Worm (Caenorhabditis elegans): ENCODE results near the gene F29A7.4.

Gene F29A7.4

DNA sequence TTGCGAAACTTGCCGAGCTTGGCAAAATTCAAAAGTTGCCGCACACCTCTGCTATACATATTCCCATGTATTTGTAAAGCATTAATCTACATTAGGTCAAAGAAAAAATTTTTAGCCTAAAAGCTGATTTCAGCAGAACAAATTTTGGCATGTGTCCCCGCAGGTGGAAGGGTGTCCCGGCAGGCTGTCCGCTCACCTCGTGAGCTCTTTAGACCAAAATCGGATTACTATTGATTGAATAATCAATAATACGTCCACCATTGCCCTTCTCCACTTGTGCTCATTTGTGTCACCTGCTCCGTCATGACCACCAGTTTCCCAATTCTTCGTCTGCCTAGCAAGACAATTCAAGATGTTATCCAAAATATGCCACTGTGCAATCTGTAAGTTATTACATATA, 8.7 kb downstream of the F29A7.4 start, which contains the start of gene fbxb-107:
fbxb-107 (plus strand) TSS at position 297 of the 400 bp plus-strand sequence.
- TF ChIP-seq dao-5 (tag; optimal IDR thresholded peaks at IDR 0.05): no peak
- TF ChIP-seq W03F9.2 (tag; optimal IDR thresholded peaks at IDR 0.05): no peak
- TF ChIP-seq him-1 (tag; optimal IDR thresholded peaks at IDR 0.05): no peak

DNA sequence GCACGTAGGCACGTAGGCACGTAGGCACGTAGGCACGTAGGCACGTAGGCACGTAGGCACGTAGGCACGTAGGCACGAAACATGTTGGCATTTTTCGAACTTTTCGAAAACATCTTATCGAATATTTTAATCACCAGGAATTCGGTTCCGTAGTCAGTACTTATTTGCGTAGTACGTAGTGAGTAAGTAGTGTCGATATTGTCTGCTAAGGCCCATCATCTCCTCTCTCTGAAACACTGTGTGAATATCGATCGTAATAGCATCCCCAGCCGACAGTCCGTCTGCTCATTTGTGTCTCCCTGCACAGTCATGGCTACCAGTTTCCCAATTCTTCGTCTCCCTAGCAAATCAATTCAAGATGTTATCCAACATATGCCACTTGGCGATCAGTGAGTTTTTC, 12.3 kb downstream of the F29A7.4 start, which contains the start of gene fbxb-106:
fbxb-106 (plus strand) TSS at position 301 of the 400 bp plus-strand sequence.
- TF ChIP-seq dao-5 (tag; optimal IDR thresholded peaks at IDR 0.05): no peak

DNA sequence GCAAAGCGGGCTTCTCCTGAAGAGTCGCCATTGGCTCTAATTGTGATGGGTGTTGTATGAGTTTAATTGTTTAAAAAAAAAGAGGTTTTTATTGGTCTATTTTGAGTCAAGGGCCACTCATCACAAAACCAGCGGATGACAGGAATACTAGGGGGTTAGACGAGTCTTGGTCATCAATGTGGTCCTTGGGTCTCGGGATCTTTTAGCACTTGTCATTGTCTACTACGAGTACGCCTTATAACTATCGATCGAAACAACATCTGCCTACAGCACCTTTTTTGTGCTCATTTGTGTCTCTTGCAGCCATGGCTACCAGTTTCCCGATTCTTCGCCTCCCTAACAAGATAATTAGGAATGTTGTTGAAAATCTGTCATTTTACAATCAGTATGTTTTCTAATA, 14.9 kb downstream of the F29A7.4 start, which contains the start of gene fbxb-108:
fbxb-108 (plus strand) TSS at position 301 of the 400 bp plus-strand sequence.
- no peak for TF ChIP-seq dao-5 (tag; optimal IDR thresholded peaks at IDR 0.05)
- TF ChIP-seq W03F9.2 (tag; optimal IDR thresholded peaks at IDR 0.05): no peak
- no peak for TF ChIP-seq him-1 (tag; optimal IDR thresholded peaks at IDR 0.05)

ce11 chrII:2766331-2766730, 16.5 kb downstream of the F29A7.4 start, which contains the start of gene F08D12.15:
F08D12.15 (plus strand) TSS chrII:2766631.
- TF ChIP-seq W03F9.2 (tag; optimal IDR thresholded peaks at IDR 0.05) (no peak), dao-5 (tag; optimal IDR thresholded peaks at IDR 0.05) (no peak), him-1 (tag; optimal IDR thresholded peaks at IDR 0.05) (no peak)

- TF ChIP-seq W03F9.2 (tag; optimal IDR thresholded peaks at IDR 0.05): no peak
- TF ChIP-seq him-1 (tag; optimal IDR thresholded peaks at IDR 0.05): no peak
- no peak for TF ChIP-seq dao-5 (tag; optimal IDR thresholded peaks at IDR 0.05)
These were observed 19.2 kb downstream of the F29A7.4 start, which contains the start of gene F08D12.7 for ce11 chrII:2769021-2769420. F08D12.7 (minus strand) TSS chrII:2769121.

ce11 chrII:2770788-2771187, 21.0 kb downstream of the F29A7.4 start, which contains the start of gene fbxb-105:
fbxb-105 (minus strand) TSS chrII:2770888.
- TF ChIP-seq dao-5 (tag; optimal IDR thresholded peaks at IDR 0.05) (no peak), him-1 (tag; optimal IDR thresholded peaks at IDR 0.05) (no peak), W03F9.2 (tag; optimal IDR thresholded peaks at IDR 0.05) (no peak)

DNA sequence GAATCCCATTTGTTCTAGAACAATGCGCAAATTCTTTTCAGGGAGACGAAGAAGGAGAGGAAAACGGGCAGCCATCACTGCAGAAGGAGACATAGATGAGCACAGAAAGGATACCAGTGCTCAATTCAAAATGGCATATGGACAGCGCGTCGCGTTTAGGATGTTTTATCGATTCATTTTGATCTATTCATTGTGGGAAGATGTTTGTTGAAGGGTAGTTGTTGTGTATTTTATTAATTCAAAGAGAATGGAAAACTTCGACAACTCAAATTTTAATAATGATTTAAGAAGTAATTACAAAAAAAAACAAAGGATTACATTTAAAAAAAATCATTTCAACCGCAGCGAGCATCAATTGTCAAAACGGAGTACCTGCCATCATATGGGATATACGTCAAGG, 22.4 kb downstream of the F29A7.4 start, which contains the start of gene sdz-10:
sdz-10 (minus strand) TSS at position 101 of the 400 bp plus-strand sequence.
- TF ChIP-seq W03F9.2 (tag; optimal IDR thresholded peaks at IDR 0.05): no peak
- no peak for TF ChIP-seq dao-5 (tag; optimal IDR thresholded peaks at IDR 0.05)
- TF ChIP-seq him-1 (tag; optimal IDR thresholded peaks at IDR 0.05): no peak

ce11 chrII:2773534-2773933, 23.7 kb downstream of the F29A7.4 start, which contains the start of gene sdz-9:
sdz-9 (minus strand) TSS chrII:2773634.
- no peak for TF ChIP-seq him-1 (tag; optimal IDR thresholded peaks at IDR 0.05)
- no peak for TF ChIP-seq dao-5 (tag; optimal IDR thresholded peaks at IDR 0.05)
- no peak for TF ChIP-seq W03F9.2 (tag; optimal IDR thresholded peaks at IDR 0.05)

DNA sequence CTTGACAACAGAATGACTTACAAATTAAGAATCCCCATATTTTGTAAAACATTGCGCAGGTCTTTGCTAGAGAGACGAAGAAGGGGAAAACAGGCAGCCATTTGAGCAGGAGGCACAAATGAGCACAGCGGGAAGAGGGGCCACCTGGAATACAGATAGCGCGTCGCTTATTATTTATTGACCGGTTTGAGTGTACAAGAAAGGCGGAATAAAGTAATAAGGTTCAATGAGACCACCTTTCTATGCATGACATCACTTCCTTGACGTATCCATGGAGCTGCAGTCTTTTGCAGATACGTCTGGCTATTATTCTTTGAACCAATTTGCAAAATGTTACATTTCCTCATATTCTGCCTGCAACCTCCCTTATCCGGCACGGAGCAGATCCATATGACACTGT, 25.1 kb downstream of the F29A7.4 start, which contains the start of gene fbxb-111:
fbxb-111 (minus strand) TSS at position 101 of the 400 bp plus-strand sequence.
- no peak for TF ChIP-seq W03F9.2 (tag; optimal IDR thresholded peaks at IDR 0.05)
- TF ChIP-seq dao-5 (tag; optimal IDR thresholded peaks at IDR 0.05): no peak
- TF ChIP-seq him-1 (tag; optimal IDR thresholded peaks at IDR 0.05): no peak

DNA sequence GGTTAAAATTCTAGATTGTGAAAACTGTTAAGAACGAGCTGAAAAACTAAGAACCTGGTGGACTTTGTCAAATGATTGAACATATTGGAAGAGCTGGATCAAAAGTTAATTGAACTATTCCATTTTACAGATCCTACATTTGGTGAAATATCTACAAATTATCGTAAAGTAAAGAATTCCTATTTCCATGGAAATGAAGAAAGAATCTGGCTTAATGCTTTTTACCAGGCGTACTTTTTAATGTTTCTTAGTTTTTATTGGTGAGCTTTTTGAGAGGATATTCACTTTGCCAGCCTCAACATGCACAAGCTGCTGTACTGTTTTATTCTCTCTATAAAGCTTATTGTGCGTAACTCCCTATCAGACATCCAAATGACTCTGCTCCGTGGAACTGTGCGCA, 28.0 kb downstream of the F29A7.4 start, which contains the start of gene F08D12.4:
F08D12.4 (plus strand) TSS at position 301 of the 400 bp plus-strand sequence.
- TF ChIP-seq W03F9.2 (tag; optimal IDR thresholded peaks at IDR 0.05) (no peak), him-1 (tag; optimal IDR thresholded peaks at IDR 0.05) (no peak), dao-5 (tag; optimal IDR thresholded peaks at IDR 0.05) (no peak)

DNA sequence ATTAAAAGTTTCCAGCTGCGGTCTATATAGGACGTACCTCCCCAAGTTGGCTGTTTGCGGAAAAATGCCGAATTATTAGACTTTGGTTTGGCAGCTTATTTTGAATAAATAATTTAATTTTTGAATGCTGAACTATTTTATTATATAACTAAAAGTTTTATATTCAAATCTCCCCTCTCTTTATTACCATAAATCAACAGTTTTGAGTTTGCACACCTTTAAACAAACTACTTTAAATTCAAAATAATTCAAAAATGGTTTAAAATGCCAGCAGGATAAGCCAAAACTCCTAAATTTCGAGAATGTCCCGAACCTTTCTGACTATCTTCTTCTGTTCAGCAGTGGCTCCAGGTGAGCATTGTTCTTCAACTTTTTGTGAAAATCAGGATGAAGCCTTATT, 29.5 kb downstream of the F29A7.4 start, which contains the start of gene F08D12.3:
F08D12.3 (plus strand) TSS at position 301 of the 400 bp plus-strand sequence.
- TF ChIP-seq him-1 (tag; optimal IDR thresholded peaks at IDR 0.05) (no peak), dao-5 (tag; optimal IDR thresholded peaks at IDR 0.05) (no peak), W03F9.2 (tag; optimal IDR thresholded peaks at IDR 0.05) (no peak)

- TF ChIP-seq dao-5 (tag; optimal IDR thresholded peaks at IDR 0.05) (no peak), him-1 (tag; optimal IDR thresholded peaks at IDR 0.05) (no peak), W03F9.2 (tag; optimal IDR thresholded peaks at IDR 0.05) (no peak)
These were observed 31.0 kb downstream of the F29A7.4 start for ce11 chrII:2780804-2781203.

- TF ChIP-seq him-1 (tag; optimal IDR thresholded peaks at IDR 0.05) (no peak), W03F9.2 (tag; optimal IDR thresholded peaks at IDR 0.05) (no peak), dao-5 (tag; optimal IDR thresholded peaks at IDR 0.05) (no peak)
These were observed 31.6 kb downstream of the F29A7.4 start, which contains the start of gene F08D12.2 for ce11 chrII:2781355-2781754. F08D12.2 (plus strand) TSS chrII:2781655.

- TF ChIP-seq dao-5 (tag; optimal IDR thresholded peaks at IDR 0.05): no peak
- no peak for TF ChIP-seq W03F9.2 (tag; optimal IDR thresholded peaks at IDR 0.05)
- TF ChIP-seq him-1 (tag; optimal IDR thresholded peaks at IDR 0.05): no peak
These were observed 33.6 kb downstream of the F29A7.4 start for ce11 chrII:2783380-2783779.

DNA sequence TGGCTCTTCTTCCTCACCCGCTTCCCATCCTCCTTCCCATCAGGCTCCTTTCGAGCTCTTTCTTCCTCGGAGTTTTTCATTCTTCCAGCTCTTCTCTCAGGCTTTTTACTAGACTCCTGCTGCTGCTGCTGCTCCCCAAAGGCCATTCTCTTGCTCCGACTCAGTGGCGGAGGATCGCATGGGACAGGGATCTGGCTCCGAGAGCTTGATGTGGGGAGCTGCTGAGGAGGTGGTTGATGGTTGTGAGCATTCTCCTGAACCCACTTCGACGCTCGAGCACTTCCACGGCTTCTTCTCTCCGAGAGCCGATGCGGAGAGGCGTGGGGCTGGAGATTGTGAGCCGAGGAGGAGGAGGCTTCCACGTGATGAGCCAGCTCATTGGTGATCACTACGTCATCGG, 36.0 kb downstream of the F29A7.4 start:
- no peak for TF ChIP-seq him-1 (tag; optimal IDR thresholded peaks at IDR 0.05)
- TF ChIP-seq dao-5 (tag; optimal IDR thresholded peaks at IDR 0.05): no peak
- TF ChIP-seq W03F9.2 (tag; optimal IDR thresholded peaks at IDR 0.05): no peak

Data from whole organism, L4/young adult.